Fruit fly (Drosophila melanogaster) whole organism, embryonic: ENCODE measurements around the gene CG2157.

Experiments used
- CG17361 ChIP-seq: fragments of 200-800 bp; sonication (Bioruptor generic); IDR thresholded peaks from 3 replicates; pipeline ENCODE4 v1.3.6; 2022; ENCODE audit warnings: missing biosample characterization, missing genetic modification characterization
- CG17568 ChIP-seq: fragments of 200-800 bp; sonication (Bioruptor generic); optimal IDR thresholded peaks from 2 replicates; lab custom pipeline; 2018; ENCODE audit warnings: missing biosample characterization, mild to moderate bottlenecking, missing genetic modification characterization, moderate library complexity
- HLH54F ChIP-seq: fragments of 200-800 bp; sonication (Bioruptor generic); optimal IDR thresholded peaks from 3 replicates; lab custom pipeline; 2016; ENCODE audit warnings: missing biosample characterization, missing genetic modification characterization

dm6 chrX:10893208-10893607 is 24.1 kb downstream of the CG2157 start:
- TF ChIP-seq CG17568 (GFP tag; lab: Kevin White, UChicago) (no peak), CG17361 (GFP tag; lab: Robert Waterston, UW) (no peak), HLH54F (GFP tag; lab: Kevin White, UChicago) (no peak)
